Worm (Caenorhabditis elegans) whole organism, young adult: ENCODE data around the gene eps-8.

Source experiments
- D2030.7 ChIP-seq: fragments of 200-800 bp; sonication (Bioruptor generic); IDR thresholded peaks from 2 replicates; pipeline ENCODE4 v1.3.6; 2022; ENCODE audit warnings: missing genetic modification reagents, missing genetic modification characterization, missing compliant biosample characterization
- F10E7.11 ChIP-seq: sonication (generic microtip); optimal IDR thresholded peaks from 2 replicates; lab custom pipeline; 2017; ENCODE audit warnings: mild to moderate bottlenecking, missing genetic modification characterization, moderate library complexity, missing compliant biosample characterization
- F23B12.7 ChIP-seq: sonication (generic microtip); optimal IDR thresholded peaks from 2 replicates; lab custom pipeline; 2017; ENCODE audit warnings: missing genetic modification characterization, mild to moderate bottlenecking, missing compliant biosample characterization, antibody characterized with exemption, moderate library complexity; ENCODE audit not compliant: insufficient read depth
- F39B2.1 ChIP-seq: fragments of 200-800 bp; sonication (Bioruptor generic); IDR thresholded peaks from 2 replicates; pipeline ENCODE4 v1.3.6; 2022; ENCODE audit warnings: missing genetic modification reagents, missing genetic modification characterization, missing compliant biosample characterization
- F52B5.7 ChIP-seq: sonication (generic microtip); optimal IDR thresholded peaks from 2 replicates; lab custom pipeline; 2016; ENCODE audit warnings: mild to moderate bottlenecking, missing genetic modification characterization, missing compliant biosample characterization
- F57A8.1 ChIP-seq: fragments of 200-800 bp; sonication (Bioruptor generic); optimal IDR thresholded peaks from 2 replicates; lab custom pipeline; 2018; ENCODE audit warnings: mild to moderate bottlenecking, missing genetic modification characterization, moderate library complexity, missing compliant biosample characterization
- K11D2.4 ChIP-seq: fragments of 200-800 bp; sonication (Bioruptor generic); IDR thresholded peaks from 2 replicates; pipeline ENCODE4 v1.3.6; 2022; ENCODE audit warnings: missing genetic modification reagents, missing genetic modification characterization, missing compliant biosample characterization
- T07F8.4 ChIP-seq: sonication (generic microtip); optimal IDR thresholded peaks from 2 replicates; lab custom pipeline; 2016; ENCODE audit warnings: mild to moderate bottlenecking, missing genetic modification characterization, moderate library complexity, missing compliant biosample characterization
- Y67H2A.10 ChIP-seq: fragments of 200-800 bp; sonication (Bioruptor generic); conservative IDR thresholded peaks from 2 replicates; pipeline ENCODE4 v1.3.6; 2022; ENCODE audit warnings: missing genetic modification reagents, missing genetic modification characterization, missing compliant biosample characterization
- ZK185.1 ChIP-seq: sonication (generic microtip); optimal IDR thresholded peaks from 2 replicates; lab custom pipeline; 2016; ENCODE audit warnings: mild to moderate bottlenecking, missing genetic modification characterization, missing compliant biosample characterization; ENCODE audit not compliant: poor library complexity, severe bottlenecking
- ama-1 ChIP-seq, 3 experiments: fragments of 150-350 bp in 1 of 3; sonication (generic microtip) in 2 of 3; optimal IDR thresholded peaks; 2 replicates each; lab custom pipeline; 2014 to 2018; ENCODE audit warnings: missing biosample characterization in 2 of 3, missing genetic modification characterization in 2 of 3, missing genetic modification reagents in 2 of 3
- aptf-3 ChIP-seq: fragments of 200-800 bp; sonication (Bioruptor generic); IDR thresholded peaks from 2 replicates; pipeline ENCODE4 v1.3.6; 2022; ENCODE audit warnings: missing genetic modification characterization, missing compliant biosample characterization
- athp-1 ChIP-seq: sonication (generic microtip); optimal IDR thresholded peaks from 2 replicates; lab custom pipeline; 2017; ENCODE audit warnings: mild to moderate bottlenecking, missing genetic modification characterization, missing compliant biosample characterization
- attf-3 ChIP-seq: fragments of 200-800 bp; sonication (Bioruptor generic); conservative IDR thresholded peaks from 2 replicates; pipeline ENCODE4 v1.3.6; 2022; ENCODE audit warnings: missing genetic modification reagents, missing genetic modification characterization, missing compliant biosample characterization
- attf-5 ChIP-seq: fragments of 200-800 bp; sonication (Bioruptor generic); optimal IDR thresholded peaks from 2 replicates; lab custom pipeline; 2018; ENCODE audit warnings: mild to moderate bottlenecking, missing genetic modification characterization, missing compliant biosample characterization
- attf-6 ChIP-seq: fragments of 200-800 bp; sonication (Bioruptor generic); IDR thresholded peaks from 2 replicates; pipeline ENCODE4 v1.3.6; 2022; ENCODE audit warnings: missing genetic modification reagents, missing genetic modification characterization, missing compliant biosample characterization
- bed-1 ChIP-seq: fragments of 200-800 bp; sonication (Bioruptor generic); IDR thresholded peaks from 2 replicates; pipeline ENCODE4 v1.3.6; 2022; ENCODE audit warnings: missing genetic modification reagents, missing genetic modification characterization, missing compliant biosample characterization
- ceh-58 ChIP-seq: fragments of 200-800 bp; sonication (Bioruptor generic); IDR thresholded peaks from 2 replicates; pipeline ENCODE4 v1.3.6; 2022; ENCODE audit warnings: missing genetic modification characterization, missing compliant biosample characterization
- ceh-91 ChIP-seq: fragments of 200-800 bp; sonication (Bioruptor generic); IDR thresholded peaks from 2 replicates; pipeline ENCODE4 v1.3.6; 2022; ENCODE audit warnings: missing genetic modification reagents, missing genetic modification characterization, missing compliant biosample characterization
- die-1 ChIP-seq: sonication (generic microtip); optimal IDR thresholded peaks from 2 replicates; lab custom pipeline; 2016; ENCODE audit warnings: missing genotype, mild to moderate bottlenecking, missing genetic modification characterization, missing compliant biosample characterization
- dpff-1 ChIP-seq: sonication (generic microtip); optimal IDR thresholded peaks from 2 replicates; lab custom pipeline; 2017; ENCODE audit warnings: mild to moderate bottlenecking, missing genetic modification characterization, missing compliant biosample characterization
- ekl-4 ChIP-seq: fragments of 200-800 bp; sonication (Bioruptor generic); IDR thresholded peaks from 2 replicates; pipeline ENCODE4 v1.3.6; 2022; ENCODE audit warnings: missing genetic modification reagents, missing genetic modification characterization, missing compliant biosample characterization
- ets-4 ChIP-seq: fragments of 200-800 bp; sonication (Bioruptor generic); optimal IDR thresholded peaks from 2 replicates; lab custom pipeline; 2018; ENCODE audit warnings: mild to moderate bottlenecking, missing genetic modification characterization, missing compliant biosample characterization
- fkh-3 ChIP-seq: sonication (generic microtip); optimal IDR thresholded peaks from 2 replicates; lab custom pipeline; 2016; ENCODE audit warnings: mild to moderate bottlenecking, missing genetic modification characterization, missing compliant biosample characterization
- him-1 ChIP-seq: sonication (generic microtip); optimal IDR thresholded peaks from 2 replicates; lab custom pipeline; 2016; ENCODE audit warnings: missing genotype, missing genetic modification reagents, missing genetic modification characterization, missing compliant biosample characterization
- hmg-1.2 ChIP-seq: fragments of 200-800 bp; sonication (Bioruptor generic); IDR thresholded peaks from 2 replicates; pipeline ENCODE4 v1.3.6; 2022; ENCODE audit warnings: missing genetic modification reagents, missing genetic modification characterization, missing compliant biosample characterization
- lin-26 ChIP-seq: fragments of 200-800 bp; sonication (Bioruptor generic); IDR thresholded peaks from 2 replicates; pipeline ENCODE4 v1.3.6; 2022; ENCODE audit warnings: missing genetic modification reagents, missing genetic modification characterization, missing compliant biosample characterization
- lin-40 ChIP-seq: sonication (generic microtip); optimal IDR thresholded peaks from 2 replicates; lab custom pipeline; 2016; ENCODE audit warnings: missing genetic modification characterization, mild to moderate bottlenecking, missing compliant biosample characterization, missing genotype, missing genetic modification reagents
- lir-1 ChIP-seq: fragments of 200-800 bp; sonication (Bioruptor generic); conservative IDR thresholded peaks from 2 replicates; pipeline ENCODE4 v1.3.6; 2022; ENCODE audit warnings: missing genetic modification reagents, missing genetic modification characterization, missing compliant biosample characterization
- madf-8 ChIP-seq: fragments of 200-800 bp; sonication (Bioruptor generic); conservative IDR thresholded peaks from 2 replicates; pipeline ENCODE4 v1.3.6; 2022; ENCODE audit warnings: missing genetic modification reagents, missing genetic modification characterization, missing compliant biosample characterization
- mcd-1 ChIP-seq: fragments of 200-800 bp; sonication (Bioruptor generic); IDR thresholded peaks from 2 replicates; pipeline ENCODE4 v1.3.6; 2022; ENCODE audit warnings: missing genetic modification reagents, missing genetic modification characterization, missing compliant biosample characterization
- mel-28 ChIP-seq: sonication (generic microtip); optimal IDR thresholded peaks from 2 replicates; lab custom pipeline; 2016; ENCODE audit warnings: borderline replicate concordance, mild to moderate bottlenecking, missing genetic modification characterization, missing compliant biosample characterization
- nfya-1 ChIP-seq: sonication (generic microtip); optimal IDR thresholded peaks from 2 replicates; lab custom pipeline; 2017; ENCODE audit warnings: antibody characterized with exemption, missing compliant biosample characterization, missing genetic modification characterization, borderline replicate concordance; ENCODE audit not compliant: insufficient read depth
- nfyb-1 ChIP-seq: fragments of 200-800 bp; sonication (Bioruptor generic); IDR thresholded peaks from 2 replicates; pipeline ENCODE4 v1.3.6; 2022; ENCODE audit warnings: missing genetic modification reagents, missing genetic modification characterization, missing compliant biosample characterization
- nhr-179 ChIP-seq: sonication (generic microtip); optimal IDR thresholded peaks from 2 replicates; lab custom pipeline; 2016; ENCODE audit warnings: mild to moderate bottlenecking, missing genetic modification characterization, missing compliant biosample characterization
- nhr-80 ChIP-seq: sonication (generic microtip); optimal IDR thresholded peaks from 2 replicates; lab custom pipeline; 2016; ENCODE audit warnings: missing genetic modification characterization, missing compliant biosample characterization
- rpc-1 ChIP-seq, 2 experiments: fragments of 150-350 bp in 1 of 2; sonication (generic microtip) in 1 of 2; optimal IDR thresholded peaks; 2 replicates each; lab custom pipeline; 2014 to 2018; ENCODE audit warnings: missing biosample characterization in 1 of 2, missing genetic modification characterization in 1 of 2, missing genetic modification reagents in 1 of 2, missing genotype in 1 of 2
- sea-2 ChIP-seq: fragments of 200-800 bp; sonication (Bioruptor generic); IDR thresholded peaks from 2 replicates; pipeline ENCODE4 v1.3.6; 2022; ENCODE audit warnings: missing genetic modification characterization, missing compliant biosample characterization
- snpc-3.4 ChIP-seq: sonication (generic microtip); optimal IDR thresholded peaks from 2 replicates; lab custom pipeline; 2017; ENCODE audit warnings: missing genetic modification characterization, mild to moderate bottlenecking, missing compliant biosample characterization, antibody characterized with exemption, moderate library complexity, missing genotype, missing genetic modification reagents
- snpc-4 ChIP-seq, 5 experiments: fragments of 150-350 bp in 1 of 5; sonication (generic microtip) in 4 of 5; optimal IDR thresholded peaks; 2 replicates each; lab custom pipeline; 2014 to 2018; ENCODE audit warnings: missing genetic modification characterization in 5 of 5, missing biosample characterization in 3 of 5, antibody characterized with exemption in 2 of 5, mild to moderate bottlenecking in 2 of 5, missing compliant biosample characterization in 2 of 5, missing genotype in 2 of 5, moderate library complexity in 2 of 5, missing genetic modification reagents in 1 of 5
- tbp1 ChIP-seq: fragments of 200-800 bp; sonication (Bioruptor generic); optimal IDR thresholded peaks from 2 replicates; lab custom pipeline; 2018; ENCODE audit warnings: mild to moderate bottlenecking, missing genetic modification characterization, missing compliant biosample characterization
- tbx-9 ChIP-seq: sonication (generic microtip); optimal IDR thresholded peaks from 2 replicates; lab custom pipeline; 2016; ENCODE audit warnings: borderline replicate concordance, missing genetic modification characterization, inconsistent platforms, missing compliant biosample characterization
- zim-3 ChIP-seq: sonication (generic microtip); optimal IDR thresholded peaks from 2 replicates; lab custom pipeline; 2017; ENCODE audit warnings: mild to moderate bottlenecking, missing genetic modification characterization, moderate library complexity, missing compliant biosample characterization
- ztf-18 ChIP-seq: sonication (generic microtip); optimal IDR thresholded peaks from 2 replicates; lab custom pipeline; 2016; ENCODE audit warnings: missing genotype, mild to moderate bottlenecking, missing genetic modification characterization, missing compliant biosample characterization
- ztf-22 ChIP-seq: fragments of 200-800 bp; sonication (Bioruptor generic); optimal IDR thresholded peaks from 2 replicates; lab custom pipeline; 2018; ENCODE audit warnings: mild to moderate bottlenecking, missing genetic modification characterization, moderate library complexity, missing compliant biosample characterization
- ztf-26 ChIP-seq: sonication (generic microtip); optimal IDR thresholded peaks from 2 replicates; lab custom pipeline; 2017; ENCODE audit warnings: missing genetic modification characterization, missing compliant biosample characterization

eps-8 gene

DNA sequence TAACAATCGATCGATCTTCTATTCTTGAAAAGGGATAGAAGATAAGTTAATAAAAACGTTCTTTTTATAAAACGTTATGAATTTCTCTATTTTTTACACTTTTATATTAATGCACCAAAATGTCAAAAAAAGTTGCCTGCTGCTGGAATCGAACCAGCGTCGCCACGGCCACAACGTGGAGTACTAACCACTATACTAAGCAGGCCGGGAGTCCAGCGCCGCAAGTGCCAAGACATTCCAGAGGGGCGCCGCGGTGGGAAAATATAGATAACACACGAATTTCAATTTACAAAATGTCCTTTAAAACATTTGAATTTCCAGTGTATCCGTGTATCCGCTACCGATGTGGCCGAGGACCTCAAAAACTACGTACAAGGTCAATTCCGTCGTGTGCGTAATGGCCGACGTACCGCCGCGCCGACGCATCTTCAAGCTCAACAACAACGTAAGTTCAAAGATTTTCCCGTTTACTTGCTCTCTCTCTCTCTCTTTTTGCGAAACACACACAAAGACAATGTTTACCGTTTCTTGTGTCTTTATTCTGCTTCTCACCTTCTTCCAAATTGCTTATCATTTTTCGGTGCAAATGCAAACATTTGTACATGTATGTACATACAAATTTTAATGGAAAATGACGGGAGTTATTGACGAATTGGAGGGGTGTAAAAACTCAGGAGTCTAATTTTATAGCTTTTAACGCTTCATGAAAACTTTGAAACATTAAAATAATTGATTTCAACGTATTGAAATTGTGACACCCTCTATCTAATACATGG lies 9.8 kb downstream of the eps-8 start (continued):
- peak; percentile 49 for TF ChIP-seq ZK185.1 (tag; lab: Kevin White, UChicago)
- no peak for TF ChIP-seq tbx-9 (tag; lab: Kevin White, UChicago)
- no peak for TF ChIP-seq attf-3 (GFP tag; lab: Robert Waterston, UW)
- TF ChIP-seq mel-28 (tag; lab: Kevin White, UChicago) = no peak
- no peak for TF ChIP-seq ztf-22 (GFP tag; lab: Kevin White, UChicago)
- no peak for TF ChIP-seq K11D2.4 (GFP tag; lab: Robert Waterston, UW)
- TF ChIP-seq nhr-179 (tag; lab: Kevin White, UChicago) = no peak
- TF ChIP-seq lir-1 (GFP tag; lab: Robert Waterston, UW) = no peak
- peak; percentile 97 for TF ChIP-seq attf-6 (GFP tag; lab: Robert Waterston, UW)
- no peak for TF ChIP-seq ama-1 (optimal IDR thresholded peaks at IDR 0.05; lab: Kevin White, UChicago)
- peak in 1 of 2 experiments; percentile 59 for TF ChIP-seq ama-1 (GFP tag; optimal IDR thresholded peaks at IDR 0.05; lab: Kevin White, UChicago)
- TF ChIP-seq attf-5 (GFP tag; lab: Kevin White, UChicago) = peak; percentile 26
- TF ChIP-seq ztf-18 (tag; lab: Kevin White, UChicago) = peak; percentile 72
- no peak for TF ChIP-seq nfyb-1
- no peak for TF ChIP-seq ztf-26
- no peak for TF ChIP-seq aptf-3 (GFP tag; lab: Robert Waterston, UW)
- no peak for TF ChIP-seq nfya-1 (tag; lab: Kevin White, UChicago)
- TF ChIP-seq lin-26 (GFP tag; lab: Robert Waterston, UW) = no peak; the same call in 1 of the 2 replicates
- no peak for TF ChIP-seq F57A8.1 (GFP tag; lab: Kevin White, UChicago)
- no peak for TF ChIP-seq madf-8 (GFP tag; lab: Robert Waterston, UW)
- TF ChIP-seq die-1 (tag; lab: Kevin White, UChicago) = peak; percentile 30
- peak; percentile 60 for TF ChIP-seq him-1 (tag; lab: Kevin White, UChicago)
- TF ChIP-seq dpff-1 = no peak
- TF ChIP-seq ets-4 (GFP tag; lab: Kevin White, UChicago) = no peak
- TF ChIP-seq sea-2 (GFP tag; lab: Robert Waterston, UW) = no peak
- no peak for TF ChIP-seq mcd-1 (GFP tag; lab: Robert Waterston, UW)
- no peak for TF ChIP-seq athp-1 (tag; lab: Kevin White, UChicago)
- TF ChIP-seq ceh-91 (GFP tag; lab: Robert Waterston, UW) = no peak
- TF ChIP-seq tbp1 (GFP tag; lab: Kevin White, UChicago) = peak; percentile 95
- TF ChIP-seq F23B12.7 (tag; lab: Kevin White, UChicago) = no peak
- peak; percentile 90 for TF ChIP-seq snpc-4 (GFP tag; optimal IDR thresholded peaks at IDR 0.05; lab: Kevin White, UChicago)
- TF ChIP-seq snpc-4 (tag; optimal IDR thresholded peaks at IDR 0.05; lab: Kevin White, UChicago) = peak; percentile 17 to 98 (median 96)
- peak; percentile 11 for TF ChIP-seq nhr-80 (tag; lab: Kevin White, UChicago)
- no peak for TF ChIP-seq fkh-3 (tag; lab: Kevin White, UChicago)
- no peak for TF ChIP-seq T07F8.4 (tag; lab: Kevin White, UChicago)
- no peak for TF ChIP-seq F39B2.1 (GFP tag; lab: Robert Waterston, UW)
- peak; percentile 53 for TF ChIP-seq rpc-1 (optimal IDR thresholded peaks at IDR 0.05; lab: Kevin White, UChicago)
- TF ChIP-seq rpc-1 (tag; optimal IDR thresholded peaks at IDR 0.05; lab: Kevin White, UChicago) = peak; percentile 75
- no peak for TF ChIP-seq ekl-4
- TF ChIP-seq lin-40 (tag; lab: Kevin White, UChicago) = no peak
- peak; percentile 62 for TF ChIP-seq snpc-3.4
- no peak for TF ChIP-seq F52B5.7 (tag; lab: Kevin White, UChicago)
- TF ChIP-seq bed-1 (GFP tag; lab: Robert Waterston, UW) = no peak
- TF ChIP-seq D2030.7 (GFP tag; lab: Robert Waterston, UW) = peak; percentile 56; the same call in 1 of the 2 replicates
- no peak for TF ChIP-seq F10E7.11
- TF ChIP-seq ceh-58 (GFP tag; lab: Robert Waterston, UW) = no peak
- TF ChIP-seq hmg-1.2 = peak; percentile 36
- no peak for TF ChIP-seq zim-3 (tag; lab: Kevin White, UChicago)
- TF ChIP-seq Y67H2A.10 (GFP tag; lab: Robert Waterston, UW) = no peak
